Fruit fly (Drosophila melanogaster) whole organism, embryonic: Measurements from ENCODE around the gene CG13127.

Source experiments
- Atf6 ChIP-seq: fragments of 200-800 bp; sonication (Bioruptor generic); IDR thresholded peaks from 2 replicates; pipeline ENCODE4 v1.3.6; 2022; ENCODE audit warnings: missing biosample characterization, missing genetic modification characterization
- B-H2 ChIP-seq: fragments of 200-800 bp; sonication (Bioruptor generic); optimal IDR thresholded peaks from 2 replicates; lab custom pipeline; 2018; ENCODE audit warnings: missing biosample characterization, mild to moderate bottlenecking, missing genetic modification characterization
- CG10267 ChIP-seq: fragments of 200-800 bp; sonication (Bioruptor generic); optimal IDR thresholded peaks from 2 replicates; lab custom pipeline; 2018; ENCODE audit warnings: missing biosample characterization, mild to moderate bottlenecking, missing genetic modification characterization, moderate library complexity
- CG11093 ChIP-seq: fragments of 200-800 bp; sonication (Bioruptor generic); IDR thresholded peaks from 3 replicates; pipeline ENCODE4 v1.3.6; 2022; ENCODE audit warnings: missing biosample characterization, missing genetic modification characterization
- CG11504 ChIP-seq: fragments of 200-800 bp; sonication (Bioruptor generic); optimal IDR thresholded peaks from 3 replicates; lab custom pipeline; 2019; ENCODE audit warnings: missing biosample characterization, mild to moderate bottlenecking, missing genetic modification characterization, moderate library complexity
- CG12155 ChIP-seq: fragments of 200-800 bp; sonication (Bioruptor generic); optimal IDR thresholded peaks from 3 replicates; lab custom pipeline; 2016; ENCODE audit warnings: missing biosample characterization, missing genetic modification characterization
- CG14667 ChIP-seq: fragments of 200-800 bp; sonication (Bioruptor generic); IDR thresholded peaks from 2 replicates; pipeline ENCODE4 v1.3.6; 2022; ENCODE audit warnings: missing biosample characterization, missing genetic modification characterization
- CG15011 ChIP-seq: fragments of 200-800 bp; sonication (Bioruptor generic); optimal IDR thresholded peaks from 3 replicates; lab custom pipeline; 2018; ENCODE audit warnings: missing biosample characterization, mild to moderate bottlenecking, missing genetic modification characterization
- CG17186 ChIP-seq: fragments of 200-800 bp; sonication (Bioruptor generic); optimal IDR thresholded peaks from 3 replicates; lab custom pipeline; 2017; ENCODE audit warnings: missing biosample characterization, missing genetic modification reagents, missing genetic modification characterization
- CG17359 ChIP-seq: fragments of 200-800 bp; sonication (Bioruptor generic); optimal IDR thresholded peaks from 3 replicates; lab custom pipeline; 2018; ENCODE audit warnings: missing biosample characterization, mild to moderate bottlenecking, missing genetic modification characterization, moderate library complexity
- CG18011 ChIP-seq: fragments of 200-800 bp; sonication (Bioruptor generic); optimal IDR thresholded peaks from 2 replicates; lab custom pipeline; 2017; ENCODE audit warnings: missing biosample characterization, missing genetic modification characterization, mild to moderate bottlenecking, moderate library complexity, missing genotype
- CG18619 ChIP-seq: fragments of 200-800 bp; sonication (Bioruptor generic); optimal IDR thresholded peaks from 3 replicates; lab custom pipeline; 2017; ENCODE audit warnings: missing biosample characterization, mild to moderate bottlenecking, missing genetic modification characterization
- CG2116 ChIP-seq: fragments of 200-800 bp; sonication (Bioruptor generic); optimal IDR thresholded peaks from 3 replicates; lab custom pipeline; 2018; ENCODE audit warnings: missing biosample characterization, mild to moderate bottlenecking, missing genetic modification characterization
- CG30431 ChIP-seq: fragments of 200-800 bp; sonication (Bioruptor generic); optimal IDR thresholded peaks from 2 replicates; lab custom pipeline; 2017; ENCODE audit warnings: missing biosample characterization, missing genetic modification characterization
- CG32772 ChIP-seq: fragments of 200-800 bp; sonication (Bioruptor generic); IDR thresholded peaks from 2 replicates; pipeline ENCODE4 v1.3.6; 2022; ENCODE audit warnings: missing biosample characterization, missing genetic modification characterization
- CG4730 ChIP-seq: fragments of 200-800 bp; sonication (Bioruptor generic); IDR thresholded peaks from 2 replicates; pipeline ENCODE4 v1.3.6; 2022; ENCODE audit warnings: missing biosample characterization, missing genetic modification characterization
- CG4854 ChIP-seq: fragments of 200-800 bp; sonication (Bioruptor generic); optimal IDR thresholded peaks from 2 replicates; lab custom pipeline; 2016; ENCODE audit warnings: missing biosample characterization, missing genetic modification characterization, inconsistent platforms
- CG8089 ChIP-seq: fragments of 200-800 bp; sonication (Bioruptor generic); optimal IDR thresholded peaks from 3 replicates; lab custom pipeline; 2016; ENCODE audit warnings: missing biosample characterization, missing genetic modification characterization
- CG9797 ChIP-seq: fragments of 200-800 bp; sonication (Bioruptor generic); optimal IDR thresholded peaks from 3 replicates; lab custom pipeline; 2018; ENCODE audit warnings: missing biosample characterization, mild to moderate bottlenecking, missing genetic modification characterization
- CG9817 ChIP-seq: fragments of 200-800 bp; sonication (Bioruptor generic); optimal IDR thresholded peaks from 2 replicates; lab custom pipeline; 2018; ENCODE audit warnings: missing biosample characterization, mild to moderate bottlenecking, missing genetic modification characterization, moderate library complexity
- Ets65A ChIP-seq: fragments of 200-800 bp; sonication (Bioruptor generic); peaks from one replicate; lab custom pipeline; 2016; ENCODE audit warnings: missing biosample characterization, missing genetic modification characterization
- Hand ChIP-seq: fragments of 200-800 bp; sonication (Bioruptor generic); optimal IDR thresholded peaks from 2 replicates; lab custom pipeline; 2017; ENCODE audit warnings: mild to moderate bottlenecking, missing biosample characterization, missing genetic modification reagents, missing genetic modification characterization
- Lim3 ChIP-seq: fragments of 200-800 bp; sonication (Bioruptor generic); IDR thresholded peaks from 2 replicates; pipeline ENCODE4 v1.3.6; 2022; ENCODE audit warnings: missing biosample characterization, missing genetic modification characterization
- MTF-1 ChIP-seq: fragments of 200-800 bp; sonication (Bioruptor generic); optimal IDR thresholded peaks from 2 replicates; lab custom pipeline; 2018; ENCODE audit warnings: missing biosample characterization, mild to moderate bottlenecking, missing genetic modification characterization, borderline replicate concordance
- Opbp ChIP-seq: fragments of 200-800 bp; sonication (Bioruptor generic); IDR thresholded peaks from 3 replicates; pipeline ENCODE4 v1.3.6; 2022; ENCODE audit warnings: missing biosample characterization, missing genetic modification characterization; ENCODE audit not compliant: partially characterized antibody
- Sin3A ChIP-seq: fragments of >200 bp; optimal IDR thresholded peaks from 2 replicates; lab custom pipeline; 2018
- Sry-β ChIP-seq: fragments of 200-800 bp; sonication (Bioruptor generic); optimal IDR thresholded peaks from 2 replicates; lab custom pipeline; 2018; ENCODE audit warnings: missing biosample characterization, mild to moderate bottlenecking, missing genetic modification characterization, moderate library complexity
- Usf ChIP-seq: fragments of 200-800 bp; sonication (Bioruptor generic); optimal IDR thresholded peaks from 2 replicates; lab custom pipeline; 2017; ENCODE audit warnings: missing genotype, missing biosample characterization, missing genetic modification characterization
- ap ChIP-seq: fragments of 200-800 bp; sonication (Bioruptor generic); IDR thresholded peaks from 2 replicates; pipeline ENCODE4 v1.3.6; 2022; ENCODE audit warnings: missing biosample characterization, missing genetic modification characterization
- cato ChIP-seq: fragments of 200-800 bp; sonication (Bioruptor generic); optimal IDR thresholded peaks from 2 replicates; lab custom pipeline; 2016; ENCODE audit warnings: missing biosample characterization, missing genetic modification characterization, borderline replicate concordance
- cg ChIP-seq: fragments of 200-800 bp; sonication (Bioruptor generic); optimal IDR thresholded peaks from 3 replicates; lab custom pipeline; 2019; ENCODE audit warnings: missing biosample characterization, mild to moderate bottlenecking, missing genetic modification characterization, moderate library complexity
- chm ChIP-seq: fragments of 200-800 bp; sonication (Bioruptor generic); IDR thresholded peaks from 2 replicates; pipeline ENCODE4 v1.3.6; 2022; ENCODE audit warnings: missing biosample characterization, missing genetic modification characterization
- ci ChIP-seq: fragments of 200-800 bp; sonication (Bioruptor generic); IDR thresholded peaks from 3 replicates; pipeline ENCODE4 v1.3.6; 2022; ENCODE audit warnings: missing biosample characterization, missing genetic modification characterization
- disco-r ChIP-seq: fragments of 200-800 bp; sonication (Bioruptor generic); optimal IDR thresholded peaks from 2 replicates; lab custom pipeline; 2016; ENCODE audit warnings: missing biosample characterization, missing genetic modification characterization
- fd3F ChIP-seq: fragments of 200-800 bp; sonication (Bioruptor generic); optimal IDR thresholded peaks from 2 replicates; lab custom pipeline; 2018; ENCODE audit warnings: missing biosample characterization, mild to moderate bottlenecking, missing genetic modification characterization, moderate library complexity
- jing ChIP-seq: fragments of 200-800 bp; sonication (Bioruptor generic); optimal IDR thresholded peaks from 2 replicates; lab custom pipeline; 2018; ENCODE audit warnings: missing biosample characterization, mild to moderate bottlenecking, missing genetic modification characterization
- lbe ChIP-seq: fragments of 200-800 bp; sonication (Bioruptor generic); optimal IDR thresholded peaks from 2 replicates; lab custom pipeline; 2016; ENCODE audit warnings: missing biosample characterization, mild to moderate bottlenecking, missing genetic modification characterization
- lilli ChIP-seq: fragments of 200-800 bp; sonication (Bioruptor generic); optimal IDR thresholded peaks from 3 replicates; lab custom pipeline; 2016; ENCODE audit warnings: missing biosample characterization, missing genetic modification characterization
- luna ChIP-seq: fragments of 200-800 bp; sonication (Bioruptor generic); optimal IDR thresholded peaks from 2 replicates; lab custom pipeline; 2016; ENCODE audit warnings: missing biosample characterization, missing genetic modification characterization
- nau ChIP-seq: fragments of 200-800 bp; sonication (Bioruptor generic); optimal IDR thresholded peaks from 3 replicates; lab custom pipeline; 2017; ENCODE audit warnings: missing biosample characterization, mild to moderate bottlenecking, missing genetic modification characterization, missing genetic modification reagents
- peb ChIP-seq: fragments of 200-800 bp; sonication (Bioruptor generic); IDR thresholded peaks from 2 replicates; pipeline ENCODE4 v1.3.6; 2022; ENCODE audit warnings: missing biosample characterization, missing genetic modification characterization
- ro ChIP-seq: fragments of 200-800 bp; sonication (Bioruptor generic); IDR thresholded peaks from 2 replicates; pipeline ENCODE4 v1.3.6; 2022; ENCODE audit warnings: missing biosample characterization, missing genetic modification characterization
- shn ChIP-seq: fragments of 200-800 bp; sonication (Bioruptor generic); optimal IDR thresholded peaks from 3 replicates; lab custom pipeline; 2016; ENCODE audit warnings: missing biosample characterization, missing genetic modification characterization
- slp2 ChIP-seq: fragments of 200-800 bp; sonication (Bioruptor generic); optimal IDR thresholded peaks from 2 replicates; lab custom pipeline; 2016; ENCODE audit warnings: missing biosample characterization, missing genetic modification characterization
- tio ChIP-seq: fragments of 200-800 bp; sonication (Bioruptor generic); optimal IDR thresholded peaks from 2 replicates; lab custom pipeline; 2017; ENCODE audit warnings: missing biosample characterization, missing genetic modification characterization, inconsistent platforms
- tup ChIP-seq: fragments of 200-800 bp; sonication (Bioruptor generic); optimal IDR thresholded peaks from 2 replicates; lab custom pipeline; 2016; ENCODE audit warnings: missing biosample characterization, mild to moderate bottlenecking, missing genetic modification characterization, moderate library complexity
- unc-4 ChIP-seq: fragments of 200-800 bp; sonication (Bioruptor generic); IDR thresholded peaks from 2 replicates; pipeline ENCODE4 v1.3.6; 2022; ENCODE audit warnings: missing biosample characterization, missing genetic modification characterization; ENCODE audit not compliant: partially characterized antibody
- wdn ChIP-seq: fragments of 200-800 bp; sonication (Bioruptor generic); IDR thresholded peaks from 2 replicates; pipeline ENCODE4 v1.3.6; 2022; ENCODE audit warnings: missing biosample characterization, missing genetic modification characterization

Gene CG13127

DNA sequence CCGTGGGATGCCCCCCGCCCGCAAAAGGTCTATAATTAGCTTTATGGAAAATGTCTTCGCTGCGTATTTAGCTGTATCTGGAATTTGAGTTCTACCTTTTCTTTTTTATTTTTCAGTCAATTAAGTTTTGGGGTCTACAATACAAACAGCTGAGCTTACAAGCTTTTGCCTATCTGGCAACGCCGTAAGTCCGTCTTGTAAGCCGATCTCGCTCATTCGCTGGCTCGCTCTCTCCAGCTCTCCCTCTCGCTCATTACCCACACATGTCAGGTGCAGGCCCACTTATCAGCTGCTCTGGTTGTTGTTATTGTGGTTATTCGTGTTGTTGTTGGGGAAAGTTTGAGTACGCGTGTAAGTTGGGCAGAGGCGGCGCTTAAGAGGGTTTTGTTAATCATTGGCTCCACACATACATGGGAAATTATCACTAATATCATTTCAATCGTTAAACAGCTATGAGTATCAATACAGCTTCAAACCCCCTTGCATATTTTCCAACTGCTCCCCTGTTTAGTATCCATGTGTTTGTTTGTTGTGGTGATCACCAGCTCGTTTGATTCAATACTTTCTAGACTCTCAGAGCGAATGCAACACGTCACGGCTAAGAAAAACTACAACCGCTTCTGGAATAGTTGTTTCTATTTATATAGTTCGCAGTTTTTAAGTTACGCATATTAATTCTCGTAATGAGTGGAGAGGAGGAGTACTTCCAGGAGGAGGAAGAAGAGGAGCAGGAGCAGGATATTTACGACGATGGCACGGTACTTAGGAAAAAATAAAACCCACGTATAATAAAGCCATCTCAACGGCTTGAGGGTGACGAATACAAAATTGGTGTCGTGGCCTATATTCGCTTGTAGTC lies 16.4 kb upstream of the CG13127 start (continued):
- TF ChIP-seq Sin3A (lab: Kevin White, UChicago), result no peak
- TF ChIP-seq slp2 (GFP tag; lab: Kevin White, UChicago), result peak; percentile 96
- TF ChIP-seq tup (GFP tag; lab: Kevin White, UChicago), result peak; percentile 93
- TF ChIP-seq lbe (GFP tag; lab: Kevin White, UChicago), result peak; percentile 98
- peak; percentile 98 for TF ChIP-seq wdn (GFP tag; lab: Robert Waterston, UW)
- peak; percentile 96 for TF ChIP-seq CG8089
- TF ChIP-seq CG32772, result peak; percentile 97
- TF ChIP-seq CG30431 (GFP tag; lab: Kevin White, UChicago), result peak; percentile 96
- peak; percentile 86 for TF ChIP-seq cg
- peak; percentile 94 for TF ChIP-seq disco-r
- peak; percentile 91 for TF ChIP-seq ro (GFP tag; lab: Robert Waterston, UW)
- peak; percentile 98 for TF ChIP-seq CG17359
- peak; percentile 92 for TF ChIP-seq nau
- no peak for TF ChIP-seq Opbp (GFP tag; lab: Robert Waterston, UW)
- peak; percentile 27 for TF ChIP-seq CG9797 (GFP tag; lab: Kevin White, UChicago)
- peak; percentile 71 for TF ChIP-seq CG17186
- peak; percentile 96 for TF ChIP-seq fd3F (GFP tag; lab: Kevin White, UChicago)
- peak; percentile 96 for TF ChIP-seq luna (GFP tag; lab: Kevin White, UChicago)
- peak; percentile 98 for TF ChIP-seq CG9817 (tag; lab: Kevin White, UChicago)
- peak; percentile 88 for TF ChIP-seq CG10267 (tag; lab: Kevin White, UChicago)
- peak; percentile 92 for TF ChIP-seq Hand (GFP tag; lab: Kevin White, UChicago)
- peak; percentile 95 for TF ChIP-seq ap (GFP tag; lab: Robert Waterston, UW)
- peak; percentile 88 for TF ChIP-seq cato (GFP tag; lab: Kevin White, UChicago)
- TF ChIP-seq Lim3 (GFP tag; lab: Robert Waterston, UW), result peak; percentile 84
- peak; percentile 95 for TF ChIP-seq CG11504 (tag; lab: Kevin White, UChicago)
- TF ChIP-seq MTF-1, result peak; percentile 91
- 0 out of 2 replicates have a peak, but pooled peaks have one; percentile 14 for TF ChIP-seq unc-4 (GFP tag; lab: Robert Waterston, UW)
- peak; percentile 96 for TF ChIP-seq CG11093 (GFP tag; lab: Robert Waterston, UW)
- peak; percentile 44 for TF ChIP-seq Sry-β (GFP tag; lab: Kevin White, UChicago)
- TF ChIP-seq CG12155, result peak; percentile 97
- TF ChIP-seq CG4730 (GFP tag; lab: Robert Waterston, UW), result peak; percentile 96
- peak; percentile 94 for TF ChIP-seq jing
- TF ChIP-seq tio (GFP tag; lab: Kevin White, UChicago), result peak; percentile 92
- peak; percentile 62 for TF ChIP-seq CG2116 (GFP tag; lab: Kevin White, UChicago)
- TF ChIP-seq Usf (GFP tag; lab: Kevin White, UChicago), result peak; percentile 95
- TF ChIP-seq ci, result peak; percentile 99
- peak; percentile 93 for TF ChIP-seq peb (GFP tag; lab: Robert Waterston, UW)
- peak; percentile 95 for TF ChIP-seq CG14667 (GFP tag; lab: Robert Waterston, UW)
- peak; percentile 99 for TF ChIP-seq lilli (GFP tag; lab: Kevin White, UChicago)
- peak; percentile 100 for TF ChIP-seq Ets65A (GFP tag; lab: Kevin White, UChicago)
- TF ChIP-seq B-H2 (GFP tag; lab: Kevin White, UChicago), result peak; percentile 95
- peak; percentile 92 for TF ChIP-seq CG15011 (GFP tag; lab: Kevin White, UChicago)
- TF ChIP-seq Atf6 (GFP tag; lab: Robert Waterston, UW), result peak; percentile 97
- TF ChIP-seq CG4854 (GFP tag; lab: Kevin White, UChicago), result peak; percentile 95
- TF ChIP-seq CG18011 (GFP tag; lab: Kevin White, UChicago), result peak; percentile 86
- peak; percentile 98 for TF ChIP-seq shn (GFP tag; lab: Kevin White, UChicago)
- TF ChIP-seq CG18619, result peak; percentile 96
- TF ChIP-seq chm (GFP tag; lab: Robert Waterston, UW), result peak; percentile 98
